Fruit fly (Drosophila melanogaster): Measurements from ENCODE around the gene Fkbp59.

The Fkbp59 gene

dm6 chr2L:9864337-9864736, 23.5 kb upstream of the Fkbp59 start (continued):
- TF ChIP-seq CG11762 (GFP tag; optimal IDR thresholded peaks at IDR 0.05; ENCODE audit: insufficient read depth) (no peak), CG10631 (GFP tag; optimal IDR thresholded peaks at IDR 0.05) (peak; percentile 20), vri (GFP tag; optimal IDR thresholded peaks at IDR 0.05) (no peak), CG11294 (GFP tag; IDR thresholded peaks at IDR 0.05) (no peak), eg (GFP tag; IDR thresholded peaks at IDR 0.05) (no peak), Lpt (GFP tag; optimal IDR thresholded peaks at IDR 0.05) (no peak), acj6 (GFP tag; optimal IDR thresholded peaks at IDR 0.05) (peak; percentile 26), svp (GFP tag) (peak; percentile 69), Smox (GFP tag; optimal IDR thresholded peaks at IDR 0.05) (peak; percentile 29), Sox15 (GFP tag; optimal IDR thresholded peaks at IDR 0.05) (no peak), Met (GFP tag; optimal IDR thresholded peaks at IDR 0.05) (peak; percentile 31), fd59A (GFP tag; optimal IDR thresholded peaks at IDR 0.05) (peak; percentile 22), Hr39 (GFP tag; optimal IDR thresholded peaks at IDR 0.05) (peak; percentile 26), net (GFP tag; optimal IDR thresholded peaks at IDR 0.05) (peak; percentile 9), ss (GFP tag; optimal IDR thresholded peaks at IDR 0.05) (peak in 1 of 2 experiments; percentile 47), CG11902 (GFP tag; optimal IDR thresholded peaks at IDR 0.05) (no peak), CG8632 (GFP tag; optimal IDR thresholded peaks at IDR 0.05) (no peak), OdsH (GFP tag; optimal IDR thresholded peaks at IDR 0.05) (peak; percentile 7), Gug (GFP tag; IDR thresholded peaks at IDR 0.05) (no peak), Eip75B (GFP tag; optimal IDR thresholded peaks at IDR 0.05) (peak; percentile 15), CG6792 (GFP tag; optimal IDR thresholded peaks at IDR 0.05) (peak; percentile 28)

dm6 chr2L:9882393-9882971, 5.3 kb upstream of the Fkbp59 start:
- TF ChIP-seq CG7368 (GFP tag; optimal IDR thresholded peaks at IDR 0.05): no peak
- no peak for TF ChIP-seq fd85E (GFP tag; optimal IDR thresholded peaks at IDR 0.05)
- no peak for TF ChIP-seq Eip75B (GFP tag; optimal IDR thresholded peaks at IDR 0.05)

dm6 chr2L:9886086-9886485, 1.7 kb upstream of the Fkbp59 start, which contains the start of gene nAChRalpha6:
Gene nAChRalpha6, minus strand, starts transcription at chr2L:9886250.
- no peak for TF ChIP-seq cyc (GFP tag; optimal IDR thresholded peaks at IDR 0.05)
- TF ChIP-seq fd59A (GFP tag; optimal IDR thresholded peaks at IDR 0.05): no peak

DNA sequence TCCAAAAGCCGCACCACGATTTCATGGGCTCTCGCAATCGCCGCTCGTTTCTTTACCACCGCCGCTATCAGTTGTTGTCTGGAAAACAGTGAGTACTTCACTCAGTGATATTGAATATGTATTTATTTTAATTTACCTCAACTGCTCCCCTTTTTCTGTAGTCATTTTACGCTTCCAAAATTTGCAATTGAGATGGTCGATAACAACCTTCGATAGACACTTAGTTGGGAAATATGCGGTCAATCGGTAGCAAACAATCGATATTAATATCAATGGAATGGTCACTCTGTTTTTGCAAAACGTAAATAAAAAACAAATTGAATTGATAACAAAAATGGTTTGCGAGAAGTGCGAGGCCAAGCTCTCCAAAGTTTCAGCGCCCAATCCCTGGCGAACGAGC, 2.8 kb downstream of the Fkbp59 start, which contains the start of the genes CG34183 and CG4537:
CG34183 (minus strand) TSS at position 197 of the 400 bp plus-strand sequence.
CG4537 (plus strand) TSS at position 310 of the 400 bp plus-strand sequence.
- TF ChIP-seq CG32006 (GFP tag; optimal IDR thresholded peaks at IDR 0.05) (no peak), CG8119 (GFP tag; IDR thresholded peaks at IDR 0.05) (no peak), fkh (GFP tag; optimal IDR thresholded peaks at IDR 0.05) (peak; percentile 57), ss (GFP tag; optimal IDR thresholded peaks at IDR 0.05) (no peak), CG3919 (GFP tag; optimal IDR thresholded peaks at IDR 0.05) (no peak), spab (GFP tag; optimal IDR thresholded peaks at IDR 0.05) (no peak), CG15336 (GFP tag; IDR thresholded peaks at IDR 0.05) (no peak), esn (GFP tag; optimal IDR thresholded peaks at IDR 0.05) (peak; percentile 27), vri (GFP tag; optimal IDR thresholded peaks at IDR 0.05) (no peak), Hr4 (GFP tag; optimal IDR thresholded peaks at IDR 0.05) (no peak), salr (GFP tag; optimal IDR thresholded peaks at IDR 0.05) (no peak)

DNA sequence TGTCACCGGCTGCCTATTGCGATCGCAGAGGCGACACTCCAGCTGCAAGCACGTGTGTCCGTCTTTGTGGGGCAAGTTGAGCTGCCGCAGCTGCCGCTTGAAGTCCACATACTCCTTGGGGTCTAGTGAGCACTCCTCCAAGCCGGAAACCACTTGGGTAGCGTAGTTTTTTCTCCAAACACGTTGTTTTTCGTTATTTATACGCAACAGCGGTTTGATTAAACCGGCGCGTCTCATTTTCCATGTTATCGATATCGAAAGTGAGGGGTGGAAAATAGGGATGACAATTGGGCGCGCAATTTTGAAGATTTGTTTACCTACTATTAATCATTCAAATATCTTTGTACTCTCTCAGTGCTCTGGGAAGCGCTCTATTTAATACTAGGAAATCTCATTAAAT, 5.4 kb downstream of the Fkbp59 start, which contains the start of gene mtDNA-helicase:
mtDNA-helicase (minus strand) TSS at position 264 of the 400 bp plus-strand sequence.
- TF ChIP-seq acj6 (GFP tag; optimal IDR thresholded peaks at IDR 0.05) (no peak), fkh (GFP tag; optimal IDR thresholded peaks at IDR 0.05) (peak; percentile 49)
